Fruit fly (Drosophila melanogaster) whole organism: ENCODE results near the gene Larp4B.

Source experiments
- CG8478 ChIP-seq: fragments of >200 bp; optimal IDR thresholded peaks from 2 replicates; lab custom pipeline; 2018; ENCODE audit warnings: inconsistent platforms
- Dll ChIP-seq: fragments of >200 bp; optimal IDR thresholded peaks from 2 replicates; lab custom pipeline; 2017
- EcR ChIP-seq, 2 experiments: fragments of >200 bp; optimal IDR thresholded peaks; 2 replicates each; lab custom pipeline; 2017; ENCODE audit warnings: missing biosample characterization in 2 of 2, missing genetic modification characterization in 2 of 2, missing genetic modification reagents in 2 of 2
- pan ChIP-seq: fragments of >200 bp; optimal IDR thresholded peaks from 2 replicates; lab custom pipeline; 2017
- psq ChIP-seq: fragments of >200 bp; optimal IDR thresholded peaks from 2 replicates; lab custom pipeline; 2017
- usp ChIP-seq: fragments of >200 bp; optimal IDR thresholded peaks from 2 replicates; lab custom pipeline; 2017; ENCODE audit warnings: missing biosample characterization, missing genetic modification characterization, mixed read lengths

The Larp4B gene

DNA sequence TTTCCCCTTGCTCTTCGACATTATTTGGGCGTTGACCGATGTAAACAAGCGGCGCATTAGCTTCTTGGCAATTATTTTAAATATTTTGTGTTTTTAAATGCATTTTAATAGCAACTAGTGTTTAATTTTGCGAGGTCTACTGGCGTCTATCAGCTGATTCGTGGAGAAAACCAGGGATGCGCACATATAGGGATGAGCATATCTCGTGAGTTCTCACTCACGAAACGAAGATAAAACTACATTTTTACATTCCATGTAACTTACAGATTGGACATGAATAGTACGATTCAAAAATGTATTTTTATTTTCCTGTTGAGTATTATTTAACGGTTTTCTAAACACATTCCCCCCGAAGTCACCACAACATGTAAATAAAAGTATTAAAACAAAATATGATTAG, 27.2 kb upstream of the Larp4B start, which contains the start of gene CG14966:
TSS of gene CG14966 (minus strand) at position 168 of the 400 bp plus-strand sequence.
- TF ChIP-seq usp (GFP tag; lab: Kevin White, UChicago), result no peak
- TF ChIP-seq CG8478 (lab: Kevin White, UChicago), result no peak
- TF ChIP-seq pan (lab: Kevin White, UChicago), result no peak
- no peak for TF ChIP-seq psq
- no peak for TF ChIP-seq EcR (GFP tag; optimal IDR thresholded peaks at IDR 0.05; lab: Kevin White, UChicago)
- no peak for TF ChIP-seq Dll (lab: Kevin White, UChicago)

DNA sequence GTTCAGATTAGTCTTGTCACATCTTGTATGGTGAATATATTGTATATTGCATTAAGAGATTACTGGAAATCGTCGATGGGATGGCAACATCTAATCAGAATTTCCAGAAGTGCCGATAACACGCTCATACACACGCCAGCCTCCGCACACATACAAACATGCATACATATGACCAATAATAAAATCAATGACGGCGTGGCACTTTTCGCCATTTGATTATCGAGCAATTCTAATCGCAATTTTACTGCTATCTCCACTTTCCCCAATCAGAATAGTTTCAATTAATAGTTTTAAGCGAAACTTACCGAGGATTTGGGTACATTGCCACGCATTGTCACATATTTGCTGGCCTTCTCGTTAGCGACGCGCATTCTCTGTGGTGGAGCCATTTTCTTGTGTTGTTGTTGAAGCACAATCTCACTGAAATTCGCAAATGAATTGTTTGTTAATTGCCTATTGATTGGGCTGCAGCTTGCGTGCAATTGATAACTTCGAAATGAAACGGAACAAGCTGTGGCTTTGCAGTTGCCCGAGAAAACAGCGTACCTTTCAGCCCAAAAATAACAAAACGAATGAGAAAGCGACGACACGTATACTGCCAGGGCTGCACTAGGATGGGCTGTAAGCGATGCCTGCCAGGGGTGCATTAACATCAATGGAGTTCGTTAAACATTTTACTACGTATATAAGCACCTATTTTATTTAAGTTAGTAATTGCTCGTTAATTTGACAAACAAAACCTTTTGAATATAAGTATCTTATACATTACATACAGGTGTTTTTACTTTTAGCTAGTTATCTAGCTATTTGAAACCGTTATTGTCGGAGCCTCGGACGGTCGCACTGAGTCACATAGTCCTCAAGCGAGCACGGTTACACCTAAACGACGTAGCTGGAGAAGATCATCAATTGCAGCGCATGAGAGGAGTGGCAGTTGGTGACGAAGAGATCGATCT, 25.9 kb upstream of the Larp4B start, which contains the start of the genes CG32276 and gry:
TSS of gene CG32276 (minus strand) at position 601 of the 956 bp plus-strand sequence.
TSS of gene gry (plus strand) at position 644 of the 956 bp plus-strand sequence.
- TF ChIP-seq EcR (GFP tag; optimal IDR thresholded peaks at IDR 0.05; lab: Kevin White, UChicago) (no peak), Dll (lab: Kevin White, UChicago) (no peak), usp (GFP tag; lab: Kevin White, UChicago) (no peak), pan (lab: Kevin White, UChicago) (no peak), psq (no peak), CG8478 (lab: Kevin White, UChicago) (no peak)

DNA sequence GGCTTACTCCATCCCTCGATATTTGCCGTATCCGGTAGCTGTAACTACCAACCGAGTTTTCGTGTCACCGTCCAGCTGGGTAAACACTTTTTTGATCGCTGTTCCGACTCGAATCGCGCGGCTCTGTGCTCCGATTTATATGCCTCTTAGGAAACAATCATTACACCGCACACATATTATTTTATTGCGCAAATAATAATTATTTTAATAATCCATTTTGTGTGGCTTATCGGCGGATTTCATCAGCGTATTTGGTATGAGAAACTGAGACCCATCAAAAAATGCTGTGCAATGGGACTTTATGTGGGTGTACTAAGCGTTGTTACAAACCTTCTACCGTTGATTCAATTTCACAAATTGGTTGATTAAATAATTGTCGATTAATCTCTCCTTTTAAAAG, 21.6 kb upstream of the Larp4B start, which contains the start of gene CG32271:
TSS of gene CG32271 (minus strand) at position 101 of the 400 bp plus-strand sequence.
- TF ChIP-seq usp (GFP tag; lab: Kevin White, UChicago) (no peak), EcR (GFP tag; optimal IDR thresholded peaks at IDR 0.05; lab: Kevin White, UChicago) (no peak), psq (no peak), Dll (lab: Kevin White, UChicago) (no peak), pan (lab: Kevin White, UChicago) (no peak), CG8478 (lab: Kevin White, UChicago) (no peak)

DNA sequence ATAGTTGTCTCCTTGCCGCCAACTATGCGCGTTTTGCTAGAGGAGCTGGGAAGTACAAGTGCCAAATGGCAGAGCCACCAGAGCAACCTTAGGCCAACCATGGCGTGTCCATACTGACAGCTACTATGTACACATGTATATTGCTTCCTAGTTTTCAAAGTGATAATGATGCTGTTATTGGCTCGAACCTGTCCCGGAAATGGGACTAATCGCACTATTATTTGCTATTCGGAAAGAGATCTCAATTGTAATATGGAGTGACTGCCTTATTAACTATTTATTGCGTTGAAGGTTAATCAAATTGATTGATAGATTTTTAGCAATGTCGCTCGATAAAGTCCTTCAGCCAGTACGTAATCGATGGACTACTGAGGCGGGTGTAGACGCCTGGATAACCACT, 20.3 kb upstream of the Larp4B start, which contains the start of gene CG33159:
TSS of gene CG33159 (minus strand) at position 101 of the 400 bp plus-strand sequence.
- no peak for TF ChIP-seq CG8478 (lab: Kevin White, UChicago)
- no peak for TF ChIP-seq pan (lab: Kevin White, UChicago)
- no peak for TF ChIP-seq EcR (GFP tag; optimal IDR thresholded peaks at IDR 0.05; lab: Kevin White, UChicago)
- TF ChIP-seq Dll (lab: Kevin White, UChicago), result no peak
- no peak for TF ChIP-seq psq
- no peak for TF ChIP-seq usp (GFP tag; lab: Kevin White, UChicago)

DNA sequence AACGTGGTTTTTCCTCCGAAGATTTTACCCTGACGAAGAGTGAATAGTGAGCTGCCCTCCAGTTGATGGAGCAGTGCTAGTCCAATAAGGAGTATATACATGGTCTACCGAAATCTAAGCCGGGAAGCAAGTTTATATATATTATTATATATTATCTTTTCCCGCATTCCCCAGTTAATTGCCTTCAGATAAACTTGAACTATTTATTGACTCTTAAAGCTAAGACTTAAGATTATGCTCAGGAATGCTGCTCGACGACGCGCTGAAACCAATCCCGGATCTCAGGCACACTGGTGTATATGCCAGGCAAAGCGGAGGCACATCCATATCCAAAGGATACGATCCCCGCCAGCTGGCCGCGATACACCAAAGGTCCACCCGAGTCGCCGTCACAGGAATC, 19.3 kb upstream of the Larp4B start, which contains the start of gene CG32277:
TSS of gene CG32277 (minus strand) at position 101 of the 400 bp plus-strand sequence.
- TF ChIP-seq Dll (lab: Kevin White, UChicago), result no peak
- no peak for TF ChIP-seq pan (lab: Kevin White, UChicago)
- TF ChIP-seq EcR (GFP tag; optimal IDR thresholded peaks at IDR 0.05; lab: Kevin White, UChicago), result no peak
- TF ChIP-seq CG8478 (lab: Kevin White, UChicago), result no peak
- no peak for TF ChIP-seq psq

DNA sequence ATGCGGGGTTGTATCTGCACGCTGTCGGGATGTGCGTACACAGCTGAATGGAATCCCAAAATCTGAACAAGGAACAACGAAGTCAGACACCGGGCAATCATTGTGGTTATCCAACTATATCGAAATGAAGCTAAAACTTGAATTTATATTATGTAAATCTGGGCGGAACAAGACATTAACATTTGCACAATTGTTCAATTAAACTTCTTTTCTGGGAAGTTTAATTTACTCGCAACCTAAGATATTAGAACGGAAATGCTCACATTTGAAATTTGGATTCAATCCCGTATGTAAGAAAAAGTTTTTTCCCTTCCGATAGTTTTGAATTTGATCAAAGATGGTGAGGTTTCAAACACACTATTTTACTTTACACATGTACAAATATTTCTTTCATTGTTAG, 18.4 kb upstream of the Larp4B start, which contains the start of gene CG33160:
TSS of gene CG33160 (minus strand) at position 101 of the 400 bp plus-strand sequence.
- no peak for TF ChIP-seq EcR (GFP tag; optimal IDR thresholded peaks at IDR 0.05; lab: Kevin White, UChicago)
- no peak for TF ChIP-seq CG8478 (lab: Kevin White, UChicago)
- TF ChIP-seq Dll (lab: Kevin White, UChicago), result no peak
- no peak for TF ChIP-seq pan (lab: Kevin White, UChicago)
- no peak for TF ChIP-seq usp (GFP tag; lab: Kevin White, UChicago)
- TF ChIP-seq psq, result no peak

DNA sequence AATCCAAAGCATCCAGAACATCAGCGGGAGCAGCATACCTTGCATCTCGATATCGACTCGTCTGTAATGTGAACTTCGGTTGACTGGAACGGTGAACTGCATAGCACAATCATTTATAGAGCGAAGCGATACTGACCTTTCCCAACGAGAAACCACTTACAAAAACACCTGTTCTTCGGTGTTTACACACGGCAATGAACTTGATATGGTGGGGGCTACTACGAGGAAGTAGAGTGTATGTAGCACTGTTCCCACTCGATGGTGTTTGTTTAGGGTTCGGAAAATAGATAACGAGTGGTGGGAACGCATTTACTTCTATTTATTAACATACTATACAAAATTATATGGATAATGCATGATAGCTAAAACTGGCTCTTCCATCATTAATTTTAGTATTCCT, 15.7 kb upstream of the Larp4B start, which contains the start of the genes CG32269 and CG32270:
TSS of gene CG32269 (minus strand) at position 91 of the 400 bp plus-strand sequence.
TSS of gene CG32270 (minus strand) at position 91 of the 400 bp plus-strand sequence.
- TF ChIP-seq pan (lab: Kevin White, UChicago) (no peak), Dll (lab: Kevin White, UChicago) (no peak), usp (GFP tag; lab: Kevin White, UChicago) (no peak), psq (no peak), CG8478 (lab: Kevin White, UChicago) (no peak), EcR (GFP tag; optimal IDR thresholded peaks at IDR 0.05; lab: Kevin White, UChicago) (no peak)

DNA sequence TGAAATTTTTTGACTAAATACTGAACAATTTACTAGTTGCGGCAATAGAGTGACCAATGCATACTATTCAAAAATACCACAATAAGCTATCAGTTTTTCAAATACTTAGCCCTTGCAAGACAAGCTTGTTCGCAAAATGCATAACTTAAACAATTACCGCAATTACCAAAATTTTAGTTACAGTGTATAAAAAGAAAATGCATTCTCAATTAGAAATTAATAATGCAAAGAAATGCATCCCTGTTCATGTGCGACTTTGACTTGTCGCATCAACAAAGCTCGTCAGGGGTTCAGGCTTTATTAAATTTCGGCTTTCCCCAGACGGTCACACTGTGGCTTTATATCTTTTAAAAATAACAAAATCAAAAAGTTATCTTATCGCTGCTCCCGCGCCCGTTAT, 5.8 kb upstream of the Larp4B start, which contains the start of the genes hob and nSMase:
TSS of gene hob (minus strand) at position 62 of the 400 bp plus-strand sequence.
TSS of gene nSMase (plus strand) at position 298 of the 400 bp plus-strand sequence.
- no peak for TF ChIP-seq pan (lab: Kevin White, UChicago)
- TF ChIP-seq psq, result no peak
- no peak for TF ChIP-seq EcR (GFP tag; optimal IDR thresholded peaks at IDR 0.05; lab: Kevin White, UChicago)
- TF ChIP-seq CG8478 (lab: Kevin White, UChicago), result no peak
- no peak for TF ChIP-seq Dll (lab: Kevin White, UChicago)
- no peak for TF ChIP-seq usp (GFP tag; lab: Kevin White, UChicago)

DNA sequence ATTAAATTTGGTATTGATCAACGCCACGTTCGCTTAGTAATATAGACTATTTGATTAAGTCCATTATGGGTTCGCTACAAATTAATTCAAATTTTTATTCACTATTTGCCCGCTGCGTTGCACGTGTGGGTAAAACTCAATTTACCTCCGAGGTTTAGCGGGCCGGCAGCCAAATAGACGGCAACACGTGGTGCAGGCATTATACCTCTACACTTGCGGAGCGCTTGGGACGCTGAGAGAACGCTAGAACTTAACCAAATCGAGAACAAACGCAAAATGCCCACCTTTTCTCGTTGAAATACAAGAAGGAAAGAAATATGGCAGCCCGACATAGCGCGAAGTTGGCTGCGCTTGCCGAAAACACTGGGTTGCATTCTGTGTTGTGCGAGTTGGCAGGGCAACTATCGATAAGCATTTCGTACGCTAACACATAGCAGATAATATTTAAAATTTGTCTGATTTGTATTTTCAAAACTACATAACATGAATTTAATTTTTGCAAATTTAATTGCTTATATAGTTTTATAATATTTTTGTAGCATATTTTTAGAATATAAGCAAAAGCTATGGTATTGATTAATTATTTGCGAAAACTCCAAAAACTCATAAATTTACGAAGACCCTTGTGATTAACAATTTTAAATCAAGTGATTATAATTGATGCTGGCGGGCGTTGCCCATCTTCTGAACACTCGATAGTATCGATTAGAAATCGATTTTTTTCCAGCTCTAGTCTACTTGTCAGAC, 1.8 kb upstream of the Larp4B start, which contains the start of the genes RpL28 and eIF1:
TSS of gene RpL28 (minus strand) at position 318 of the 747 bp plus-strand sequence.
TSS of gene eIF1 (plus strand) at position 699 of the 747 bp plus-strand sequence.
- no peak for TF ChIP-seq usp (GFP tag; lab: Kevin White, UChicago)
- no peak for TF ChIP-seq EcR (GFP tag; optimal IDR thresholded peaks at IDR 0.05; lab: Kevin White, UChicago)
- no peak for TF ChIP-seq pan (lab: Kevin White, UChicago)
- no peak for TF ChIP-seq Dll (lab: Kevin White, UChicago)
- TF ChIP-seq psq, result no peak
- TF ChIP-seq CG8478 (lab: Kevin White, UChicago), result no peak

DNA sequence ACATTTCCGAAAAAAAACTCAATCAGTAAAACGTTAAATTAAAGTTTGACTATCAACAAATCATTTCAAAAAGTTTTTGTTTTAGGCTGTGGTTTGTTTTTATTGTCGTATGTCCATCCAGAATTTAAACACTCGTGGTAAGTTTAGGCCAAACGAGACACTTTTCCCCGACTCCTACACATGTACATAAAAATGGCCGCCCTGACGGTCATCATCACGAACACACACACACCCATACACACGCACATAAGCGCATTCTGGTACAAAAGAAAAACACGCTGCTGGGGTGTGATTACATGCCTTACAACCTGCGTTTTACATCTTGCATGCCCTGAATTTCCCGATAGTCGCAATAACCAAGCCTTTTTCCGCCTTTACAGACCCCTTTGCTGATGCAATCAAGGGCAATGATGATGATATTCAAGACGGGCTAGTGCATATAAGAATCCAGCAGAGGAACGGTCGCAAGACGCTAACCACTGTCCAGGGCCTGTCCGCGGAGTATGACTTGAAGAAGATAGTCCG, 1.2 kb upstream of the Larp4B start:
- no peak for TF ChIP-seq psq
- TF ChIP-seq EcR (GFP tag; optimal IDR thresholded peaks at IDR 0.05; lab: Kevin White, UChicago), result no peak
- TF ChIP-seq CG8478 (lab: Kevin White, UChicago), result no peak
- no peak for TF ChIP-seq usp (GFP tag; lab: Kevin White, UChicago)
- no peak for TF ChIP-seq Dll (lab: Kevin White, UChicago)
- no peak for TF ChIP-seq pan (lab: Kevin White, UChicago)
